Worm (Caenorhabditis elegans): ENCODE results near the gene T09D3.3.

DNA sequence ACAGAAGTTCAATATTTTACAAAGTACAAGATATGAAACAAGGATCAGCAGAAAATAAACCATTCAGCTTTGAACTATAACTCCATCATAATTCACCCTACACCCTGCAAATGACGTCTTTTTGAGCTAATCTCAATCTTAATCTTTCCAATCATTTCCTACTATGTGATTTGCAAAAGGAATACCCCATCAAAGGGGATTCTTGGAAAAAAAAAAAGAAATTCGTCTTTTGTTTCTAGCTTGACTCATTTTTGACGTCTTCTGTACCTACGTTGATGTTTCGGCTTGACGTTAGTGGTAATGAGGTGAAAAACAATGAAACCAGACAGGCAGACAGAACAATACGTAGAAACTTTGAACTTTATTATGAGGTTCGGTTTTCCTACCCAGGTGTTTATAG, 12.8 kb upstream of the T09D3.3 start:
- no peak for TF ChIP-seq ama-1 (optimal IDR thresholded peaks at IDR 0.05)
- TF ChIP-seq tbx-37 (GFP tag; conservative IDR thresholded peaks at IDR 0.05): no peak
- no peak for TF ChIP-seq flt-1 (GFP tag; IDR thresholded peaks at IDR 0.05)
- no peak for TF ChIP-seq ceh-13 (GFP tag; optimal IDR thresholded peaks at IDR 0.05)
- TF ChIP-seq B0310.2 (tag; optimal IDR thresholded peaks at IDR 0.05): no peak
- TF ChIP-seq hmg-4 (GFP tag; optimal IDR thresholded peaks at IDR 0.05): no peak
- TF ChIP-seq scrt-1 (GFP tag; IDR thresholded peaks at IDR 0.05): no peak
- no peak for TF ChIP-seq aly-1 (tag; optimal IDR thresholded peaks at IDR 0.05)
- no peak for TF ChIP-seq tra-4 (tag; optimal IDR thresholded peaks at IDR 0.05)
- TF ChIP-seq pes-1 (GFP tag; IDR thresholded peaks at IDR 0.05): no peak
- no peak for TF ChIP-seq F13C5.2 (tag; optimal IDR thresholded peaks at IDR 0.05)
